Fruit fly (Drosophila melanogaster) whole organism, embryonic: ENCODE measurements around the gene CG14332.

Source experiments
- ATbp ChIP-seq: fragments of 200-800 bp; sonication (Bioruptor generic); optimal IDR thresholded peaks from 2 replicates; lab custom pipeline; 2017; ENCODE audit warnings: missing biosample characterization, mild to moderate bottlenecking, missing genetic modification characterization, missing genetic modification reagents
- Abd-B ChIP-seq: fragments of 200-800 bp; sonication (Bioruptor generic); optimal IDR thresholded peaks from 2 replicates; lab custom pipeline; 2018; ENCODE audit warnings: missing biosample characterization, mild to moderate bottlenecking, missing genetic modification characterization, moderate library complexity
- Aef1 ChIP-seq: fragments of 200-800 bp; sonication (Bioruptor generic); IDR thresholded peaks from 3 replicates; pipeline ENCODE4 v1.3.6; 2022; ENCODE audit warnings: missing biosample characterization, missing genetic modification characterization
- B-H2 ChIP-seq: fragments of 200-800 bp; sonication (Bioruptor generic); optimal IDR thresholded peaks from 2 replicates; lab custom pipeline; 2018; ENCODE audit warnings: missing biosample characterization, mild to moderate bottlenecking, missing genetic modification characterization
- Blimp-1 ChIP-seq: fragments of 200-800 bp; sonication (Bioruptor generic); optimal IDR thresholded peaks from 3 replicates; lab custom pipeline; 2018; ENCODE audit warnings: missing biosample characterization, missing genetic modification characterization, mild to moderate bottlenecking, moderate library complexity, missing genetic modification reagents
- Bteb2 ChIP-seq: fragments of 200-800 bp; sonication (Bioruptor generic); optimal IDR thresholded peaks from 2 replicates; lab custom pipeline; 2016; ENCODE audit warnings: missing biosample characterization, missing genetic modification characterization
- CG14860 ChIP-seq: fragments of 200-800 bp; sonication (Bioruptor generic); IDR thresholded peaks from 3 replicates; pipeline ENCODE4 v1.3.6; 2022; ENCODE audit warnings: missing biosample characterization, missing genetic modification characterization; ENCODE audit not compliant: partially characterized antibody
- CG17361 ChIP-seq: fragments of 200-800 bp; sonication (Bioruptor generic); IDR thresholded peaks from 3 replicates; pipeline ENCODE4 v1.3.6; 2022; ENCODE audit warnings: missing biosample characterization, missing genetic modification characterization
- CG18011 ChIP-seq: fragments of 200-800 bp; sonication (Bioruptor generic); optimal IDR thresholded peaks from 2 replicates; lab custom pipeline; 2017; ENCODE audit warnings: missing biosample characterization, missing genetic modification characterization, mild to moderate bottlenecking, moderate library complexity, missing genotype
- CG4854 ChIP-seq: fragments of 200-800 bp; sonication (Bioruptor generic); optimal IDR thresholded peaks from 2 replicates; lab custom pipeline; 2016; ENCODE audit warnings: missing biosample characterization, missing genetic modification characterization, inconsistent platforms
- CG6689 ChIP-seq: fragments of 200-800 bp; sonication (Bioruptor generic); IDR thresholded peaks from 2 replicates; pipeline ENCODE4 v1.3.6; 2022; ENCODE audit warnings: missing biosample characterization, missing genetic modification characterization
- CG7372 ChIP-seq: fragments of 200-800 bp; sonication (Bioruptor generic); IDR thresholded peaks from 2 replicates; pipeline ENCODE4 v1.3.6; 2022; ENCODE audit warnings: missing biosample characterization, missing genetic modification characterization
- CG8388 ChIP-seq: fragments of 200-800 bp; sonication (Bioruptor generic); optimal IDR thresholded peaks from 2 replicates; lab custom pipeline; 2019; ENCODE audit warnings: missing biosample characterization, mild to moderate bottlenecking, missing genetic modification characterization, moderate library complexity
- D19A ChIP-seq: fragments of 200-800 bp; optimal IDR thresholded peaks from 3 replicates; lab custom pipeline; 2019; ENCODE audit warnings: missing biosample characterization, mild to moderate bottlenecking, missing genetic modification characterization, moderate library complexity
- Deaf1 ChIP-seq: fragments of 200-800 bp; optimal IDR thresholded peaks from 3 replicates; lab custom pipeline; 2019; ENCODE audit warnings: missing biosample characterization, mild to moderate bottlenecking, missing genetic modification characterization, moderate library complexity
- Dek ChIP-seq: fragments of 200-800 bp; sonication (Bioruptor generic); optimal IDR thresholded peaks from 3 replicates; lab custom pipeline; 2019; ENCODE audit warnings: missing biosample characterization, mild to moderate bottlenecking, missing genetic modification characterization, moderate library complexity
- Ets65A ChIP-seq: fragments of 200-800 bp; sonication (Bioruptor generic); peaks from one replicate; lab custom pipeline; 2016; ENCODE audit warnings: missing biosample characterization, missing genetic modification characterization
- H2.0 ChIP-seq: fragments of 200-800 bp; sonication (Bioruptor generic); IDR thresholded peaks from 2 replicates; pipeline ENCODE4 v1.3.6; 2022; ENCODE audit warnings: missing biosample characterization, missing genetic modification characterization
- MTF-1 ChIP-seq: fragments of 200-800 bp; sonication (Bioruptor generic); optimal IDR thresholded peaks from 2 replicates; lab custom pipeline; 2018; ENCODE audit warnings: missing biosample characterization, mild to moderate bottlenecking, missing genetic modification characterization, borderline replicate concordance
- Nf-YC ChIP-seq: fragments of 200-800 bp; optimal IDR thresholded peaks from 3 replicates; lab custom pipeline; 2019; ENCODE audit warnings: missing biosample characterization, mild to moderate bottlenecking, missing genetic modification characterization, moderate library complexity
- Sry-δ ChIP-seq: fragments of 200-800 bp; sonication (Bioruptor generic); optimal IDR thresholded peaks from 2 replicates; lab custom pipeline; 2016; ENCODE audit warnings: missing biosample characterization, missing genetic modification characterization
- Trl ChIP-seq, 3 experiments: fragments of >200 bp in 2 of 3; fragments of 200-800 bp in 1 of 3; sonication (Bioruptor generic) in 1 of 3; optimal IDR thresholded peaks; 2 replicates in 1 of 3; 3 replicates in 2 of 3; lab custom pipeline; 2016 to 2017; ENCODE audit warnings: missing biosample characterization in 1 of 3, missing genetic modification characterization in 1 of 3
- Vsx1 ChIP-seq: fragments of 200-800 bp; sonication (Bioruptor generic); optimal IDR thresholded peaks from 2 replicates; lab custom pipeline; 2017; ENCODE audit warnings: missing biosample characterization, mild to moderate bottlenecking, missing genetic modification characterization, missing genetic modification reagents
- abd-A ChIP-seq: fragments of 200-800 bp; sonication (Bioruptor generic); optimal IDR thresholded peaks from 3 replicates; lab custom pipeline; 2019; ENCODE audit warnings: missing biosample characterization, mild to moderate bottlenecking, missing genetic modification characterization, moderate library complexity
- al ChIP-seq: fragments of 200-800 bp; sonication (Bioruptor generic); IDR thresholded peaks from 2 replicates; pipeline ENCODE4 v1.3.6; 2022; ENCODE audit warnings: missing biosample characterization, missing genetic modification characterization
- amos ChIP-seq: fragments of 200-800 bp; sonication (Bioruptor generic); IDR thresholded peaks from 2 replicates; pipeline ENCODE4 v1.3.6; 2022; ENCODE audit warnings: missing biosample characterization, missing genetic modification characterization; ENCODE audit not compliant: partially characterized antibody
- aop ChIP-seq: fragments of 200-800 bp; sonication (Bioruptor generic); IDR thresholded peaks from 2 replicates; pipeline ENCODE4 v1.3.6; 2022; ENCODE audit warnings: missing biosample characterization, missing genetic modification characterization
- caup ChIP-seq: fragments of 200-800 bp; sonication (Bioruptor generic); optimal IDR thresholded peaks from 3 replicates; lab custom pipeline; 2017; ENCODE audit warnings: missing biosample characterization, mild to moderate bottlenecking, missing genetic modification characterization, moderate library complexity; ENCODE audit not compliant: severe bottlenecking
- chinmo ChIP-seq: fragments of 200-800 bp; sonication (Bioruptor generic); IDR thresholded peaks from 4 replicates; pipeline ENCODE4 v1.3.6; 2022; ENCODE audit warnings: missing biosample characterization, missing genetic modification characterization; ENCODE audit not compliant: partially characterized antibody
- ftz-f1 ChIP-seq: fragments of 200-800 bp; sonication (Bioruptor generic); optimal IDR thresholded peaks from 2 replicates; lab custom pipeline; 2016; ENCODE audit warnings: missing biosample characterization, missing genetic modification characterization
- gcm2 ChIP-seq: fragments of 200-800 bp; sonication (Bioruptor generic); optimal IDR thresholded peaks from 2 replicates; lab custom pipeline; 2016; ENCODE audit warnings: missing biosample characterization, missing genetic modification characterization
- lbe ChIP-seq: fragments of 200-800 bp; sonication (Bioruptor generic); optimal IDR thresholded peaks from 2 replicates; lab custom pipeline; 2016; ENCODE audit warnings: missing biosample characterization, mild to moderate bottlenecking, missing genetic modification characterization
- phol ChIP-seq: fragments of 200-800 bp; sonication (Bioruptor generic); optimal IDR thresholded peaks from 3 replicates; lab custom pipeline; 2018; ENCODE audit warnings: missing biosample characterization, mild to moderate bottlenecking, missing genetic modification characterization, moderate library complexity
- sr ChIP-seq: fragments of 200-800 bp; sonication (Bioruptor generic); IDR thresholded peaks from 3 replicates; pipeline ENCODE4 v1.3.6; 2022; ENCODE audit warnings: missing biosample characterization, missing genetic modification characterization
- tup ChIP-seq: fragments of 200-800 bp; sonication (Bioruptor generic); optimal IDR thresholded peaks from 2 replicates; lab custom pipeline; 2016; ENCODE audit warnings: missing biosample characterization, mild to moderate bottlenecking, missing genetic modification characterization, moderate library complexity
- vvl ChIP-seq: fragments of 200-800 bp; sonication (Bioruptor generic); IDR thresholded peaks from 2 replicates; pipeline ENCODE4 v1.3.6; 2022; ENCODE audit warnings: missing biosample characterization, missing genetic modification characterization
- z ChIP-seq: fragments of 200-800 bp; sonication (Bioruptor generic); IDR thresholded peaks from 3 replicates; pipeline ENCODE4 v1.3.6; 2022; ENCODE audit warnings: missing biosample characterization, missing genetic modification characterization

The CG14332 gene

dm6 chr3R:17377503-17377902 is 44.5 kb downstream of the CG14332 start (continued):
- TF ChIP-seq Ets65A (GFP tag; lab: Kevin White, UChicago) (peak; percentile 2), Aef1 (GFP tag; lab: Robert Waterston, UW) (no peak), D19A (tag; lab: Kevin White, UChicago) (no peak), ATbp (GFP tag; lab: Kevin White, UChicago) (no peak), sr (GFP tag; lab: Robert Waterston, UW) (0 out of 3 replicates have a peak, but pooled peaks have one; percentile 25), Abd-B (GFP tag; lab: Kevin White, UChicago) (no peak), chinmo (GFP tag; lab: Robert Waterston, UW) (peak; percentile 92), z (no peak), CG8388 (no peak), H2.0 (GFP tag; lab: Robert Waterston, UW) (no peak), Dek (tag; lab: Kevin White, UChicago) (no peak), CG4854 (GFP tag; lab: Kevin White, UChicago) (no peak), amos (GFP tag; lab: Robert Waterston, UW) (no peak), Bteb2 (GFP tag; lab: Kevin White, UChicago) (no peak), CG18011 (GFP tag; lab: Kevin White, UChicago) (no peak), al (GFP tag; lab: Robert Waterston, UW) (no peak), phol (tag; lab: Kevin White, UChicago) (no peak), Blimp-1 (GFP tag; lab: Kevin White, UChicago) (peak; percentile 97), ftz-f1 (GFP tag; lab: Kevin White, UChicago) (peak; percentile 67), B-H2 (GFP tag; lab: Kevin White, UChicago) (no peak), tup (GFP tag; lab: Kevin White, UChicago) (no peak), gcm2 (no peak), Trl (optimal IDR thresholded peaks at IDR 0.05; lab: Kevin White, UChicago) (peak; percentile 64 to 75), Trl (GFP tag; optimal IDR thresholded peaks at IDR 0.05; lab: Kevin White, UChicago) (no peak), abd-A (peak; percentile 50), lbe (no peak), CG6689 (GFP tag; lab: Robert Waterston, UW) (no peak), Sry-δ (no peak), MTF-1 (no peak), CG7372 (GFP tag; lab: Robert Waterston, UW) (no peak), Vsx1 (GFP tag; lab: Kevin White, UChicago) (no peak), vvl (GFP tag; lab: Robert Waterston, UW) (peak; percentile 45; the same call in 1 of the 2 replicates), CG14860 (GFP tag; lab: Robert Waterston, UW) (no peak), CG17361 (GFP tag; lab: Robert Waterston, UW) (no peak), Deaf1 (tag; lab: Kevin White, UChicago) (peak; percentile 75), Nf-YC (tag; lab: Kevin White, UChicago) (peak; percentile 37), caup (GFP tag; lab: Kevin White, UChicago) (no peak), aop (GFP tag; lab: Robert Waterston, UW) (no peak)
